Worm (Caenorhabditis elegans): ENCODE data around the gene ZK1098.12.
A peak's percentile ranks its signal among the peaks of the same experiment; 100 is the strongest.

Gene ZK1098.12

DNA sequence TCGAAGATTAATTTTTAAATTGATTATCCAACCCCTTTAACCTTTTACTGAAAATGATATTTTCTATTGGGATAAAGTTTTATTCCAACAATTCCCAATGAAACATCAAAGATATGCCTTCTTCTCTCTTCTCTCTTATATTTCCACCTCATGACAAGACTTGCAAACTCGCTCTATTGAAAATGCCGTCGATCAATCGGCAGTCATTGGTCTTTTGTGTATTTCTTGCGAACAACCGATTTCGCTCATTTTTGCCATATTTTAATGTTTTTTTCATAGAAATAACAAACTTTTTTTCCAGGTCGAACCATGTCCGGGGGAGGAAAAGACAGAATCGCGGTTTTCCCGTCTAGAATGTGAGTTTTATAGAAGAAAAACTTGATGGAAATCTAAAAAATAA lies 37.1 kb upstream of the ZK1098.12 start, which contains the start of gene vha-14:
vha-14 (plus strand) TSS at position 302 of the 400 bp plus-strand sequence.
- TF ChIP-seq ZK546.5 (tag; optimal IDR thresholded peaks at IDR 0.05) (no peak), nhr-6 (tag; optimal IDR thresholded peaks at IDR 0.05) (no peak), alr-1 (tag; optimal IDR thresholded peaks at IDR 0.05) (no peak), ama-1 (optimal IDR thresholded peaks at IDR 0.05) (peak; percentile 20), ztf-4 (tag; optimal IDR thresholded peaks at IDR 0.05) (peak; percentile 20), lin-11 (tag; optimal IDR thresholded peaks at IDR 0.05) (no peak), nhr-21 (tag; optimal IDR thresholded peaks at IDR 0.05) (peak; percentile 9), lin-39 (tag; optimal IDR thresholded peaks at IDR 0.05) (no peak), nhr-12 (tag; optimal IDR thresholded peaks at IDR 0.05) (no peak), snpc-4 (tag; optimal IDR thresholded peaks at IDR 0.05) (peak; percentile 31), elt-1 (tag; optimal IDR thresholded peaks at IDR 0.05) (no peak), unc-55 (GFP tag; optimal IDR thresholded peaks at IDR 0.05) (peak; percentile 64), unc-62 (GFP tag; optimal IDR thresholded peaks at IDR 0.05) (no peak), zag-1 (tag; optimal IDR thresholded peaks at IDR 0.05) (no peak), nhr-23 (tag; optimal IDR thresholded peaks at IDR 0.05) (no peak), egl-27 (tag; optimal IDR thresholded peaks at IDR 0.05) (no peak), ceh-16 (tag; optimal IDR thresholded peaks at IDR 0.05) (no peak), gmeb-1 (tag; optimal IDR thresholded peaks at IDR 0.05) (no peak), sma-3 (GFP tag; optimal IDR thresholded peaks at IDR 0.05) (peak; percentile 4), lin-13 (GFP tag; optimal IDR thresholded peaks at IDR 0.05) (no peak), nhr-237 (tag; optimal IDR thresholded peaks at IDR 0.05) (no peak), elt-3 (tag; optimal IDR thresholded peaks at IDR 0.05) (no peak), nhr-10 (tag; optimal IDR thresholded peaks at IDR 0.05) (no peak), ztf-11 (tag; optimal IDR thresholded peaks at IDR 0.05) (no peak), skn-1 (tag; optimal IDR thresholded peaks at IDR 0.05) (no peak), sem-4 (tag; optimal IDR thresholded peaks at IDR 0.05) (no peak), mab-5 (tag; optimal IDR thresholded peaks at IDR 0.05) (no peak), R02D3.7 (tag; optimal IDR thresholded peaks at IDR 0.05) (no peak), sma-9 (GFP tag; optimal IDR thresholded peaks at IDR 0.05) (no peak), sma-9 (tag; optimal IDR thresholded peaks at IDR 0.05) (no peak), blmp-1 (tag; optimal IDR thresholded peaks at IDR 0.05; ENCODE audit: insufficient read depth) (no peak), nhr-11 (tag; optimal IDR thresholded peaks at IDR 0.05) (no peak), C34F6.9 (tag; optimal IDR thresholded peaks at IDR 0.05) (peak; percentile 81), aly-2 (tag; optimal IDR thresholded peaks at IDR 0.05) (no peak), nhr-25 (tag; optimal IDR thresholded peaks at IDR 0.05) (peak; percentile 9), dmd-4 (tag; optimal IDR thresholded peaks at IDR 0.05) (no peak), peb-1 (tag; optimal IDR thresholded peaks at IDR 0.05) (no peak), ceh-82 (tag; optimal IDR thresholded peaks at IDR 0.05) (no peak), fos-1 (tag; optimal IDR thresholded peaks at IDR 0.05) (peak; percentile 60), nhr-129 (tag; optimal IDR thresholded peaks at IDR 0.05) (peak; percentile 74), F13H6.1 (tag; optimal IDR thresholded peaks at IDR 0.05) (no peak), lsy-2 (tag; optimal IDR thresholded peaks at IDR 0.05) (peak in 1 of 2 experiments; percentile 71), unc-39 (tag; optimal IDR thresholded peaks at IDR 0.05) (no peak), crh-2 (tag; optimal IDR thresholded peaks at IDR 0.05) (peak; percentile 87), mdl-1 (tag; optimal IDR thresholded peaks at IDR 0.05) (no peak), nhr-77 (tag; optimal IDR thresholded peaks at IDR 0.05) (no peak), ztf-1 (GFP tag; conservative IDR thresholded peaks at IDR 0.05) (no peak), mbf-1 (tag; optimal IDR thresholded peaks at IDR 0.05) (no peak), Y55F3AM.14 (GFP tag; optimal IDR thresholded peaks at IDR 0.05) (no peak)
